Fruit fly (Drosophila melanogaster): ENCODE results near the gene NO66.
A peak's percentile ranks its signal among the peaks of the same experiment; 100 is the strongest.

Gene NO66

DNA sequence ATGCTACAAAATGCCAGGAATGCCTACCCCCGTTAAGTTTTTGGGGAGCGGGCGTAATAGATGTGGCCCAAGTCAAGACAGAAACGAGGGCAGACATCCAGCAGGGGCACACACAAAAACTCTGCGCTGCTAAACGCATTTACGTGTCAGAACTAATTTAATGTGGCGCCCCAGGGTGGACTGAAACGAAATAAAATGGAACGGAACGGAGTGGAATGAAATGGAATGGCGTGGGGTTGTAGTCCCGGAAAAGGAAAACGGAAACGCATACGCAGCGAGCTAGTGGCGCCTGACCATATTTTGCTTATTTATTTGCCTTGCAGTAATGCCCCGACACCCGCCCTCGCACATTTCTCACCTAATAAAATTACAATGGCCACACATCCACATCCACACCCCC lies 45.7 kb upstream of the NO66 start:
- TF ChIP-seq pfk (GFP tag; optimal IDR thresholded peaks at IDR 0.05) (peak; percentile 91), psq (GFP tag; optimal IDR thresholded peaks at IDR 0.05) (no peak), stwl (tag; optimal IDR thresholded peaks at IDR 0.05) (peak; percentile 15), dm (GFP tag; optimal IDR thresholded peaks at IDR 0.05) (no peak), CTCF (GFP tag; optimal IDR thresholded peaks at IDR 0.05) (peak; percentile 32), disco-r (GFP tag; optimal IDR thresholded peaks at IDR 0.05) (no peak), Side (GFP tag; optimal IDR thresholded peaks at IDR 0.05) (no peak), hkb (optimal IDR thresholded peaks at IDR 0.05) (no peak), hkb (GFP tag; IDR thresholded peaks at IDR 0.05) (no peak)

- TF ChIP-seq vnd (GFP tag; IDR thresholded peaks at IDR 0.05; ENCODE audit: partially characterized antibody) (no peak), CG31441 (GFP tag; IDR thresholded peaks at IDR 0.05) (no peak), YL-1 (GFP tag; optimal IDR thresholded peaks at IDR 0.05) (no peak), phol (tag; optimal IDR thresholded peaks at IDR 0.05) (no peak), ewg (GFP tag; optimal IDR thresholded peaks at IDR 0.05) (no peak), ab (GFP tag; optimal IDR thresholded peaks at IDR 0.05) (no peak)
These were observed 42.3 kb upstream of the NO66 start, which contains the start of gene CG15577 for dm6 chrX:4276900-4277299. TSS of gene CG15577 (minus strand) at chrX:4277000.

dm6 chrX:4277861-4278260 lies 41.4 kb upstream of the NO66 start, which contains the start of gene CG15578:
TSS of gene CG15578 (minus strand) at chrX:4277961.
- no peak for TF ChIP-seq CG15011 (GFP tag; optimal IDR thresholded peaks at IDR 0.05)
- TF ChIP-seq Dek (tag; optimal IDR thresholded peaks at IDR 0.05), result no peak
- no peak for TF ChIP-seq corto (GFP tag; optimal IDR thresholded peaks at IDR 0.05)

dm6 chrX:4280769-4281168 lies 38.5 kb upstream of the NO66 start:
- TF ChIP-seq CG3726 (GFP tag; IDR thresholded peaks at IDR 0.05) (no peak), Max (GFP tag; optimal IDR thresholded peaks at IDR 0.05) (no peak), CG7372 (GFP tag; IDR thresholded peaks at IDR 0.05) (no peak), CG5245 (GFP tag; optimal IDR thresholded peaks at IDR 0.05) (no peak), Hr39 (optimal IDR thresholded peaks at IDR 0.05) (no peak), H2.0 (GFP tag; IDR thresholded peaks at IDR 0.05) (no peak), CG11504 (tag; optimal IDR thresholded peaks at IDR 0.05) (peak; percentile 97), CG9437 (GFP tag; optimal IDR thresholded peaks at IDR 0.05) (no peak), Six4 (GFP tag; optimal IDR thresholded peaks at IDR 0.05) (no peak), GATAe (GFP tag; conservative IDR thresholded peaks at IDR 0.05) (no peak), wdn (GFP tag; IDR thresholded peaks at IDR 0.05) (no peak), CG8290 (GFP tag; optimal IDR thresholded peaks at IDR 0.05) (no peak), CG8290 (tag; optimal IDR thresholded peaks at IDR 0.05) (no peak), CG11456 (GFP tag; IDR thresholded peaks at IDR 0.05) (no peak), Ets97D (GFP tag; optimal IDR thresholded peaks at IDR 0.05) (no peak), Ravus (GFP tag; IDR thresholded peaks at IDR 0.05) (no peak), Dp (GFP tag; optimal IDR thresholded peaks at IDR 0.05) (no peak), ash1 (GFP tag; optimal IDR thresholded peaks at IDR 0.05) (no peak), aop (GFP tag; IDR thresholded peaks at IDR 0.05) (no peak), ham (GFP tag; IDR thresholded peaks at IDR 0.05) (no peak), unc-4 (GFP tag; IDR thresholded peaks at IDR 0.05; ENCODE audit: partially characterized antibody) (no peak), CG11085 (GFP tag; IDR thresholded peaks at IDR 0.05) (no peak), CG9215 (GFP tag; IDR thresholded peaks at IDR 0.05) (no peak), nerfin-1 (tag; optimal IDR thresholded peaks at IDR 0.05) (peak; percentile 25), kah (GFP tag; optimal IDR thresholded peaks at IDR 0.05) (peak; percentile 67), ewg (GFP tag; optimal IDR thresholded peaks at IDR 0.05) (peak; percentile 7), CG8359 (GFP tag; optimal IDR thresholded peaks at IDR 0.05; ENCODE audit: borderline replicate concordance) (no peak), scrt (GFP tag; optimal IDR thresholded peaks at IDR 0.05) (peak; percentile 75)

Data from whole organism, embryonic.